Worm (Caenorhabditis elegans) whole organism, L3 larva: ENCODE results near the gene Y42A5A.3.

ENCODE experiments used
- R02D3.7 ChIP-seq: fragments of 150-350 bp; optimal IDR thresholded peaks from 2 replicates; lab custom pipeline; 2014; ENCODE audit warnings: missing biosample characterization, missing genetic modification characterization
- ceh-82 ChIP-seq: fragments of 150-350 bp; optimal IDR thresholded peaks from 2 replicates; lab custom pipeline; 2014; ENCODE audit warnings: missing biosample characterization, missing genetic modification characterization
- egl-27 ChIP-seq: sonication (generic microtip); optimal IDR thresholded peaks from 4 replicates; lab custom pipeline; 2017; ENCODE audit warnings: missing biosample characterization, missing genetic modification reagents, missing genetic modification characterization
- elt-3 ChIP-seq, 3 experiments: fragments of 150-350 bp in 1 of 3; sonication (generic microtip) in 2 of 3; optimal IDR thresholded peaks; 2 replicates in 2 of 3; 4 replicates in 1 of 3; lab custom pipeline; 2014 to 2017; ENCODE audit warnings: missing biosample characterization in 3 of 3, missing genetic modification characterization in 3 of 3
- unc-62 ChIP-seq: fragments of 150-350 bp; sonication (generic microtip); optimal IDR thresholded peaks from 4 replicates; lab custom pipeline; 2014; ENCODE audit warnings: missing biosample characterization, missing genetic modification reagents, missing genetic modification characterization
- zag-1 ChIP-seq: fragments of 150-350 bp; optimal IDR thresholded peaks from 2 replicates; lab custom pipeline; 2014; ENCODE audit warnings: missing biosample characterization, missing genetic modification characterization
- ztf-11 ChIP-seq: fragments of 150-350 bp; optimal IDR thresholded peaks from 2 replicates; lab custom pipeline; 2014; ENCODE audit warnings: missing biosample characterization, missing genetic modification characterization

ce11 chrV:11076403-11076802 lies 19.4 kb downstream of the Y42A5A.3 start:
- no peak for TF ChIP-seq R02D3.7 (tag; lab: Kevin White, UChicago)
- no peak for TF ChIP-seq elt-3 (tag; optimal IDR thresholded peaks at IDR 0.05; lab: Kevin White, UChicago)
- no peak for TF ChIP-seq ceh-82 (tag; lab: Kevin White, UChicago)
- TF ChIP-seq egl-27: no peak
- no peak for TF ChIP-seq ztf-11 (tag; lab: Kevin White, UChicago)
- TF ChIP-seq unc-62: no peak
- TF ChIP-seq zag-1 (tag; lab: Kevin White, UChicago): no peak
